Fruit fly (Drosophila melanogaster) whole organism, prepupa: ENCODE results near the gene shd.

Experiments used
- Blimp-1 ChIP-seq: fragments of 200-800 bp; sonication (Bioruptor generic); optimal IDR thresholded peaks from 3 replicates; lab custom pipeline; 2017; ENCODE audit warnings: missing biosample characterization, missing genetic modification characterization, mild to moderate bottlenecking, moderate library complexity, missing genetic modification reagents
- CG34406 ChIP-seq: fragments of 200-800 bp; sonication (Bioruptor generic); optimal IDR thresholded peaks from 3 replicates; lab custom pipeline; 2016; ENCODE audit warnings: missing biosample characterization, missing genetic modification characterization
- CG6276 ChIP-seq: fragments of 200-800 bp; sonication (Bioruptor generic); optimal IDR thresholded peaks from 2 replicates; lab custom pipeline; 2017; ENCODE audit warnings: missing biosample characterization, mild to moderate bottlenecking, missing genetic modification characterization
- CG6808 ChIP-seq: fragments of 200-800 bp; sonication (Bioruptor generic); optimal IDR thresholded peaks from 3 replicates; lab custom pipeline; 2017; ENCODE audit warnings: missing biosample characterization, missing genetic modification characterization, mild to moderate bottlenecking, moderate library complexity, missing genetic modification reagents
- CG6854 ChIP-seq: fragments of 200-800 bp; sonication (Bioruptor generic); optimal IDR thresholded peaks from 2 replicates; lab custom pipeline; 2017; ENCODE audit warnings: missing biosample characterization, mild to moderate bottlenecking, missing genetic modification characterization
- Eip75B ChIP-seq: fragments of 200-800 bp; sonication (Bioruptor generic); optimal IDR thresholded peaks from 3 replicates; lab custom pipeline; 2016; ENCODE audit warnings: missing biosample characterization, missing genetic modification characterization
- Hr38 ChIP-seq: sonication (Bioruptor generic); optimal IDR thresholded peaks from 2 replicates; lab custom pipeline; 2016; ENCODE audit warnings: missing biosample characterization, missing genetic modification characterization
- Hr39 ChIP-seq: fragments of 200-800 bp; sonication (Bioruptor generic); optimal IDR thresholded peaks from 2 replicates; lab custom pipeline; 2016; ENCODE audit warnings: missing biosample characterization, missing genetic modification characterization
- OdsH ChIP-seq: fragments of 200-800 bp; sonication (Bioruptor generic); optimal IDR thresholded peaks from 3 replicates; lab custom pipeline; 2016; ENCODE audit warnings: missing biosample characterization, missing genetic modification characterization
- acj6 ChIP-seq: fragments of 200-800 bp; sonication (Bioruptor generic); optimal IDR thresholded peaks from 3 replicates; lab custom pipeline; 2016; ENCODE audit warnings: missing biosample characterization, missing genetic modification characterization
- cyc ChIP-seq: fragments of 200-800 bp; sonication (Bioruptor generic); optimal IDR thresholded peaks from 3 replicates; lab custom pipeline; 2016; ENCODE audit warnings: missing biosample characterization, missing genetic modification characterization
- dac ChIP-seq: fragments of 200-800 bp; sonication (Bioruptor generic); optimal IDR thresholded peaks from 2 replicates; lab custom pipeline; 2017; ENCODE audit warnings: missing biosample characterization, mild to moderate bottlenecking, missing genetic modification characterization
- fd85E ChIP-seq: fragments of 200-800 bp; sonication (Bioruptor generic); optimal IDR thresholded peaks from 3 replicates; lab custom pipeline; 2016; ENCODE audit warnings: missing biosample characterization, missing genetic modification characterization
- salr ChIP-seq, 2 experiments: fragments of 200-800 bp; sonication (Bioruptor generic); optimal IDR thresholded peaks; 3 replicates each; lab custom pipeline; 2016 to 2018; ENCODE audit warnings: missing biosample characterization in 2 of 2, missing genetic modification characterization in 2 of 2, mild to moderate bottlenecking in 1 of 2

DNA sequence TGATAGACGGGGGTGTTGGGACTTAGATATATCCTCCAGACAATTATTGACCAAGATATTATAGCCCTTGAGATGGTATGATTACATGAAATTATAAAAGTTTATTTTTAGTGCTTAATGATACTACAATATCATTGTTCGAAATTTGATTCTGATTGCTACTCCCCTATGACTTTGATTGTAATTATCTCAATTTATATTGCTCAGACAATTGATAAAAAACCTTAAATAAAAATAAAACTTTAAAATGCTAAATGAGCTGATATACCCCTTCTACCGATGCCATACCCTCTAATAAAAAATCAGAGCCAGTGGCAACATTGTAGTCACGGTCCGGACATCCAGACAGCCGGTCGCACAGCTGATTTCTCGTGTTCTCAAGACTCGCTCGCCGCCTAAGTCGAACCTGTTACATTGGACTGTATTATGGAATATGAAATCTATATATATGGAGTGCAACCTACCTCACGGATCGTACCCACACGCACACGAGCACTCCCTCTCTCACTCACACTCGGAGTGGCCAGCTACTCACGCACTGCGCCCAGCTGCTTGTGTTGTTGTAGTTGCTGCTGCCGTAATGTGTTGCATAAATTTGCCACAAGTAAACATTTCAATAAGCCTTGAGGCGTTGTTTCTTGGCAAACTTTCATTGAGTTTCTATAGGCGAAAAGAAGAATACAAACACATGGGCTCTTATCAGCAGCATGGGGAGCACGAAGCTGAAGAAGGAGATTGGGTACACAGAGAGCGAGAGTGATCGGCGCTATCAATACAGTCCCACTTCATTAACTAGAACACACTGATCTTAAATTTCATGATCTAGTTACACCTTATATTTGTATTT is 1.1 kb upstream of the shd start:
- TF ChIP-seq CG6854 (GFP tag; lab: Kevin White, UChicago) (no peak), Eip75B (GFP tag; lab: Kevin White, UChicago) (peak; percentile 37), OdsH (peak; percentile 76), cyc (GFP tag; lab: Kevin White, UChicago) (peak; percentile 36), CG6808 (peak; percentile 73), salr (GFP tag; optimal IDR thresholded peaks at IDR 0.05; lab: Kevin White, UChicago) (peak; percentile 31 to 79), Hr39 (peak; percentile 10), fd85E (GFP tag; lab: Kevin White, UChicago) (no peak), CG6276 (GFP tag; lab: Kevin White, UChicago) (peak; percentile 49), Hr38 (GFP tag; lab: Kevin White, UChicago) (no peak), Blimp-1 (GFP tag; lab: Kevin White, UChicago) (no peak), CG34406 (GFP tag; lab: Kevin White, UChicago) (no peak), dac (GFP tag; lab: Kevin White, UChicago) (no peak), acj6 (peak; percentile 69)
